Fruit fly (Drosophila melanogaster): ENCODE results near the gene Traf-like.

Traf-like gene

DNA sequence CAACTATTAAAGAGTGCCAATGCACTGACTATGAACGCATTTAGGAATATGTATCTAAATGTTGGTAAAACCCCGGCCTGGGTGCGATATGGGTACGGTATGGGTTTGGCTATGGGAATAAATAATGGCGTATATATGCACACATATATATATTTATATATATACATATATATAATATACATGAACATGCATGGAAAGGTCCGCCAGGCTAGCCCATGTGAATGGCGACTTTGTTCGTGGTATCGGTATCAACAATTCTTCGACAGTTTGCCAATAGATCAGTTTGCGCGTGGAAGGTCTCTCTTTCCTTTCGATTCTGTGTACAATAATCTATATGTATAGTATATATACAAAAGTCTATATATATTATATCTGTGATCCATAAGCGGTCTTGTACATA is 9.6 kb upstream of the Traf-like start, which contains the start of gene CG4301:
Gene CG4301 (plus strand): TSS at position 301 of the 400 bp plus-strand sequence.
- no peak for TF ChIP-seq CG11617 (GFP tag; optimal IDR thresholded peaks at IDR 0.05)

DNA sequence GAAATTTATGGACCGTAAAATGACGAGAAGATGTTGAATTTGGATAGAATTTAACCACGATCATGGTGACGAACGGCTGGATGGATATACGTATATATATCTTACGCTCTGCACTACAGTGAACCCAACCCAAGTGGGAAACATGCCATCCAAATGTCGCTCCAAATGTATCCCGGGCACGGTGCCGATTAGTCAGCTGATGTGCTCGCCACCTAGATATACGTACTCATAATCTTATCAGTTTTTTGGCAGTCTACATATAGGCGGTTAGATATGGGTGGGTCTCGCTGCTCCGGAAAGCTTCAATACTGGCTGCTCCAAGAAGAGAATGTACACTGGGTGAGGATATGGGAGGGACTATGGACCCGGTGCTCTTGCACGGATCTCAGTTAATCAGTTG is 8.8 kb upstream of the Traf-like start:
- TF ChIP-seq Mnt (GFP tag; optimal IDR thresholded peaks at IDR 0.05) (no peak), CG12768 (GFP tag; optimal IDR thresholded peaks at IDR 0.05) (no peak), Clk (GFP tag; optimal IDR thresholded peaks at IDR 0.05) (no peak), cnc (optimal IDR thresholded peaks at IDR 0.05) (no peak), CG14711 (tag; optimal IDR thresholded peaks at IDR 0.05) (no peak), Hr96 (GFP tag; optimal IDR thresholded peaks at IDR 0.05) (no peak), pad (GFP tag; optimal IDR thresholded peaks at IDR 0.05) (no peak), tj (GFP tag; optimal IDR thresholded peaks at IDR 0.05) (no peak), CG5204 (GFP tag; optimal IDR thresholded peaks at IDR 0.05) (no peak), Crg-1 (GFP tag; optimal IDR thresholded peaks at IDR 0.05) (no peak), bab1 (GFP tag; optimal IDR thresholded peaks at IDR 0.05) (no peak), CG1620 (GFP tag; optimal IDR thresholded peaks at IDR 0.05) (no peak), CG11617 (GFP tag; optimal IDR thresholded peaks at IDR 0.05) (no peak), CG7101 (tag; optimal IDR thresholded peaks at IDR 0.05) (no peak), CG33017 (tag; optimal IDR thresholded peaks at IDR 0.05) (no peak), ovo (GFP tag; optimal IDR thresholded peaks at IDR 0.05) (no peak), toe (GFP tag; optimal IDR thresholded peaks at IDR 0.05) (no peak), CG7045 (GFP tag; optimal IDR thresholded peaks at IDR 0.05) (no peak)

DNA sequence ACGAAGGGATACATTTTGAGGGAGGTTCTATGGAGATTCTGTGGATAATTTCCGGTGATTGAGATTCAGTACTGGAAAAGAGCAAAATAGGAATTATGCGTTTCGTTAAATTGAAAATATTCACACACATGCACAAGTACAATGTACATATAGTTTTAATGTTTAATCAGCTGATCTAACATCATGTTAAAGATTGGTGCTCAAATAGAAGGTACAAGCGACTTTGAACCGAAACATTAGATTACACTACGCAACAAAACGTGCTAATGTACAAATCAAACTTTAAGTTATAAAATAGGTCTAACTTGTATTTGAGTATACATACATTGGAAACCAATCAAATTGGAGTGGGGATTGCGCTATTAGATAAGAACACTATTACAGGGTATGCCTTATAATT is 5.2 kb downstream of the Traf-like start:
- TF ChIP-seq CG11617 (GFP tag; optimal IDR thresholded peaks at IDR 0.05): no peak
- no peak for TF ChIP-seq ovo (GFP tag; optimal IDR thresholded peaks at IDR 0.05)
- no peak for TF ChIP-seq kay (GFP tag; ENCODE audit: borderline replicate concordance)
- TF ChIP-seq CG14711 (tag; optimal IDR thresholded peaks at IDR 0.05): no peak
- TF ChIP-seq Clk (GFP tag; optimal IDR thresholded peaks at IDR 0.05): no peak

DNA sequence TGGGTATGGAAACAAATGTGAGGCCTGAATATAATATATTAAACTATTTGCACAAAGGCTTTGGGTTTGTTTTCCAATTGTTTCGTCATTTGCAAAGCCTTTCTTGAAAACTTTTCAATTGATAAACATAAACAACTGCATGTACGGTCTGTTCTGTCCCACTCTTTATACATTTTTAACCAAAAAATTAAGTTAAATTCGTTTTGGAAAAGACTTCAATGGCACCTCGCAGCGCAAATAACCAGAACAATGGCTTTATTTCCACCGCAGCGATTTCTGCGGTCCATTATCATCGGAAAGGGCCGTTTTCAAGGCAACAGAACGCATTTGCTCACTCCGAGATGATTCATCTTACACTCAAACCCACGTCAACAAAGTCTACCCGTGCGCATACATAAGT is 6.0 kb downstream of the Traf-like start:
- TF ChIP-seq cic (GFP tag; optimal IDR thresholded peaks at IDR 0.05) (no peak), CG1620 (GFP tag; optimal IDR thresholded peaks at IDR 0.05) (no peak), CG12768 (GFP tag; optimal IDR thresholded peaks at IDR 0.05) (no peak), CG7045 (GFP tag; optimal IDR thresholded peaks at IDR 0.05) (no peak), kay (GFP tag; ENCODE audit: borderline replicate concordance) (peak; percentile 56), CG11617 (GFP tag; optimal IDR thresholded peaks at IDR 0.05) (no peak)

DNA sequence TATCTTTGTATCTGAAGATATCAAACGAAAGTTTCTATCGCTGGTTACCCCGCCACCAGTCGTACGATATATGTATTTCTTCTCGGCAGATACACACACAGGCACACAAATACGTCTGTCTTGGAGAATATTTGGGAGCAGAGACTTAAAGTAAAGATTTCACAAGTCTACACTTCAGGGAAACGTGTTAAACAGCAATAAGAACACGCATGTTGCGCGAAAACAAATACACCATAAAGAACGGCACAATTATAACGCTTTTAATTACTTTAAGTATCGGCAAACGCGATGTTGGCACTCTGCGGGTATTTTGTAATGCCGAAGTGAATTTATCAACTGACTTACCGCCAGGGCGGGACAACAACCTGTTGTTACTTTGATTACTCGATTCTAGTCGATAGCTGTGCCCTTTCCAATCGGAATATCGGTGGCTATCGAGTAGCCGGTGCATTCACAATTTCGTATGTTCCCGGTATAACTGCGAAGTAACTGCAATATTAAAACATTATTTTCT is 7.1 kb downstream of the Traf-like start, which contains the start of gene AnxB11:
Gene AnxB11 (minus strand): TSS at position 367 of the 514 bp plus-strand sequence.
- TF ChIP-seq bab1 (GFP tag; optimal IDR thresholded peaks at IDR 0.05): peak; percentile 6
- peak; percentile 69 for TF ChIP-seq Mnt (GFP tag; optimal IDR thresholded peaks at IDR 0.05)
- peak; percentile 18 for TF ChIP-seq tj (GFP tag; optimal IDR thresholded peaks at IDR 0.05)
- TF ChIP-seq pad (GFP tag; optimal IDR thresholded peaks at IDR 0.05): peak; percentile 55
- TF ChIP-seq Clk (GFP tag; optimal IDR thresholded peaks at IDR 0.05): no peak

DNA sequence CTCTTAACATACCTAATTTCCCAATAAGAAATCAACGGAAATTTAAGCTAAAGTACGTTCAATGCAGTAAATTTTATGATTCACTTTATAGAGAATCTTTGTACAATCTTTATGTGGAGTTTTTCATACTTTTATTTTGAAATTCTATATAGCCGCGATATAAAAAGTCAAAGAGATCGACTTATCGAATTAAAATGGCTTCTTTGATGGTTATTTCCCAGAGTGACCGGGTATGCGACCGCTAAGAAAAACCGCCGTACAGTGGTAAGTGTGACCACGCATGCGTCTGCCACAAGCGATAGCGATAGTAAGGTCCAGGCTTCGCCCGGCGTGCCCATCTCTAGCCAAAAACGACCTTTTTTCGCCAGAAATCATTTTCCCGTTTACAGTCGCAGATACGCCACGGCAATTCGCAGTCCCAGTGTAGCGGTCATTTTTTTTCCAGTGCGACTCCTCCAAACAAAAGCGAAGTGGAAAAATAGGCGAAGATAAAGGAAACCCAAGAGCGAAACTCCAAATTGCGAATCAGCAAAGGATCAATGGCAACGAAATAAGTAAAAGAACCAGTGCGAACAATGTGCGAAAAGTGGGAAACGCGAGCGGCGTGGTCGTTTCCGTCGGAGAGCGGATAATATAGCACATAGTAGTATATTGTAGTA is 7.7 kb downstream of the Traf-like start, which contains the start of gene hang:
Gene hang (plus strand): TSS at position 366 of the 659 bp plus-strand sequence.
- TF ChIP-seq cnc (optimal IDR thresholded peaks at IDR 0.05): no peak
- no peak for TF ChIP-seq CG5204 (GFP tag; optimal IDR thresholded peaks at IDR 0.05)
- TF ChIP-seq kay (GFP tag; ENCODE audit: borderline replicate concordance): no peak
- TF ChIP-seq toe (GFP tag; optimal IDR thresholded peaks at IDR 0.05): no peak
- TF ChIP-seq bab1 (GFP tag; optimal IDR thresholded peaks at IDR 0.05): peak; percentile 20
- no peak for TF ChIP-seq CG12768 (GFP tag; optimal IDR thresholded peaks at IDR 0.05)
- peak; percentile 37 for TF ChIP-seq CG7101 (tag; optimal IDR thresholded peaks at IDR 0.05)
- TF ChIP-seq Hr96 (GFP tag; optimal IDR thresholded peaks at IDR 0.05): peak; percentile 6
- peak; percentile 83 for TF ChIP-seq Mnt (GFP tag; optimal IDR thresholded peaks at IDR 0.05)
- peak; percentile 42 for TF ChIP-seq cic (GFP tag; optimal IDR thresholded peaks at IDR 0.05)
- TF ChIP-seq Clk (GFP tag; optimal IDR thresholded peaks at IDR 0.05): no peak
- no peak for TF ChIP-seq tj (GFP tag; optimal IDR thresholded peaks at IDR 0.05)
- TF ChIP-seq CG33017 (tag; optimal IDR thresholded peaks at IDR 0.05): no peak
- TF ChIP-seq CG14711 (tag; optimal IDR thresholded peaks at IDR 0.05): peak; percentile 8
- peak; percentile 45 for TF ChIP-seq ovo (GFP tag; optimal IDR thresholded peaks at IDR 0.05)
- peak; percentile 65 for TF ChIP-seq CG11617 (GFP tag; optimal IDR thresholded peaks at IDR 0.05)
- peak; percentile 37 for TF ChIP-seq CG1620 (GFP tag; optimal IDR thresholded peaks at IDR 0.05)
- no peak for TF ChIP-seq pad (GFP tag; optimal IDR thresholded peaks at IDR 0.05)
- no peak for TF ChIP-seq CG7045 (GFP tag; optimal IDR thresholded peaks at IDR 0.05)
- peak; percentile 25 for TF ChIP-seq Crg-1 (GFP tag; optimal IDR thresholded peaks at IDR 0.05)

- TF ChIP-seq cic (GFP tag; optimal IDR thresholded peaks at IDR 0.05): peak; percentile 7
- peak; percentile 82 for TF ChIP-seq bab1 (GFP tag; optimal IDR thresholded peaks at IDR 0.05)
- TF ChIP-seq Hr96 (GFP tag; optimal IDR thresholded peaks at IDR 0.05): peak; percentile 44
- TF ChIP-seq CG7045 (GFP tag; optimal IDR thresholded peaks at IDR 0.05): no peak
- no peak for TF ChIP-seq CG7101 (tag; optimal IDR thresholded peaks at IDR 0.05)
- peak; percentile 59 for TF ChIP-seq tj (GFP tag; optimal IDR thresholded peaks at IDR 0.05)
- peak; percentile 19 for TF ChIP-seq CG11617 (GFP tag; optimal IDR thresholded peaks at IDR 0.05)
- no peak for TF ChIP-seq cnc (optimal IDR thresholded peaks at IDR 0.05)
- no peak for TF ChIP-seq CG1620 (GFP tag; optimal IDR thresholded peaks at IDR 0.05)
Observed at dm6 chrX:16423125-16423509, 8.3 kb downstream of the Traf-like start.

Measured in whole organism, adult.